Fruit fly (Drosophila melanogaster): ENCODE data around the gene viaf.

Gene viaf

dm6 chr3L:11953217-11953616 lies 39.8 kb downstream of the viaf start, which contains the start of gene obst-G:
TSS of gene obst-G (minus strand) at chr3L:11953317.
- TF ChIP-seq CG8632 (GFP tag; optimal IDR thresholded peaks at IDR 0.05) = no peak
- no peak for TF ChIP-seq pdm3 (GFP tag; optimal IDR thresholded peaks at IDR 0.05)
- no peak for TF ChIP-seq spab (GFP tag; optimal IDR thresholded peaks at IDR 0.05)
- TF ChIP-seq esn (GFP tag; optimal IDR thresholded peaks at IDR 0.05) = no peak
- TF ChIP-seq Met (GFP tag; optimal IDR thresholded peaks at IDR 0.05) = no peak
- no peak for TF ChIP-seq topi (GFP tag; optimal IDR thresholded peaks at IDR 0.05)
- TF ChIP-seq acj6 (GFP tag; optimal IDR thresholded peaks at IDR 0.05) = no peak
- TF ChIP-seq cyc (GFP tag; optimal IDR thresholded peaks at IDR 0.05) = no peak
- TF ChIP-seq CG31627 (GFP tag; optimal IDR thresholded peaks at IDR 0.05) = no peak
- no peak for TF ChIP-seq CG3032 (tag; optimal IDR thresholded peaks at IDR 0.05)
- TF ChIP-seq CG11294 (GFP tag; IDR thresholded peaks at IDR 0.05) = no peak
- TF ChIP-seq CG6808 (GFP tag; optimal IDR thresholded peaks at IDR 0.05) = no peak
- TF ChIP-seq CG15336 (GFP tag; IDR thresholded peaks at IDR 0.05) = no peak
- TF ChIP-seq svp (GFP tag) = no peak

dm6 chr3L:11949539-11949938 lies 43.4 kb downstream of the viaf start, which contains the start of gene CG17826:
TSS of gene CG17826 (plus strand) at chr3L:11949839.
- no peak for TF ChIP-seq Smox (GFP tag; optimal IDR thresholded peaks at IDR 0.05)
- TF ChIP-seq Ets96B (tag; optimal IDR thresholded peaks at IDR 0.05) = no peak
- no peak for TF ChIP-seq Sox102F (GFP tag; optimal IDR thresholded peaks at IDR 0.05)
- no peak for TF ChIP-seq Eip93F (GFP tag; optimal IDR thresholded peaks at IDR 0.05)
- TF ChIP-seq net (GFP tag; optimal IDR thresholded peaks at IDR 0.05) = no peak

dm6 chr3L:11947357-11947756 lies 45.6 kb downstream of the viaf start, which contains the start of gene CG7252:
TSS of gene CG7252 (plus strand) at chr3L:11947675.
- TF ChIP-seq achi (GFP tag; optimal IDR thresholded peaks at IDR 0.05) (no peak), CG6854 (GFP tag; optimal IDR thresholded peaks at IDR 0.05) (no peak)

dm6 chr3L:11944752-11945151 lies 48.2 kb downstream of the viaf start, which contains the start of gene CG5883:
TSS of gene CG5883 (minus strand) at chr3L:11944852.
- TF ChIP-seq Ets21C (GFP tag; optimal IDR thresholded peaks at IDR 0.05) = no peak
- TF ChIP-seq OdsH (GFP tag; optimal IDR thresholded peaks at IDR 0.05) = no peak
- TF ChIP-seq CG11902 (GFP tag; optimal IDR thresholded peaks at IDR 0.05) = no peak
- TF ChIP-seq Hr39 (GFP tag; optimal IDR thresholded peaks at IDR 0.05) = no peak
- TF ChIP-seq CG34406 (GFP tag; optimal IDR thresholded peaks at IDR 0.05) = no peak
- TF ChIP-seq Ets96B (tag; optimal IDR thresholded peaks at IDR 0.05) = no peak
- TF ChIP-seq svp (GFP tag) = no peak
- no peak for TF ChIP-seq CG31627 (GFP tag; optimal IDR thresholded peaks at IDR 0.05)
- TF ChIP-seq CG8119 (GFP tag; IDR thresholded peaks at IDR 0.05) = no peak
- no peak for TF ChIP-seq Sox14 (GFP tag; optimal IDR thresholded peaks at IDR 0.05)
- no peak for TF ChIP-seq cyc (GFP tag; optimal IDR thresholded peaks at IDR 0.05)
- TF ChIP-seq dac (GFP tag; optimal IDR thresholded peaks at IDR 0.05) = no peak
- no peak for TF ChIP-seq acj6 (GFP tag; optimal IDR thresholded peaks at IDR 0.05)
- TF ChIP-seq topi (GFP tag; optimal IDR thresholded peaks at IDR 0.05) = no peak
- no peak for TF ChIP-seq pdm3 (GFP tag; optimal IDR thresholded peaks at IDR 0.05)
- TF ChIP-seq fd59A (GFP tag; optimal IDR thresholded peaks at IDR 0.05) = no peak
- no peak for TF ChIP-seq Eip93F (GFP tag; optimal IDR thresholded peaks at IDR 0.05)
- TF ChIP-seq eg (GFP tag; IDR thresholded peaks at IDR 0.05) = no peak

Measured in whole organism, prepupa.